Fruit fly (Drosophila melanogaster) whole organism, prepupa: Measurements from ENCODE around the gene RpS4.

Source experiments
- Gug ChIP-seq: fragments of 200-800 bp; sonication (Bioruptor generic); IDR thresholded peaks from 2 replicates; pipeline ENCODE4 v1.3.6; 2022; ENCODE audit warnings: missing biosample characterization, missing genetic modification characterization
- dsx ChIP-seq: fragments of 200-800 bp; optimal IDR thresholded peaks from 3 replicates; lab custom pipeline; 2019; ENCODE audit warnings: missing biosample characterization, mild to moderate bottlenecking, missing genetic modification characterization, moderate library complexity; ENCODE audit not compliant: poor library complexity, severe bottlenecking

DNA sequence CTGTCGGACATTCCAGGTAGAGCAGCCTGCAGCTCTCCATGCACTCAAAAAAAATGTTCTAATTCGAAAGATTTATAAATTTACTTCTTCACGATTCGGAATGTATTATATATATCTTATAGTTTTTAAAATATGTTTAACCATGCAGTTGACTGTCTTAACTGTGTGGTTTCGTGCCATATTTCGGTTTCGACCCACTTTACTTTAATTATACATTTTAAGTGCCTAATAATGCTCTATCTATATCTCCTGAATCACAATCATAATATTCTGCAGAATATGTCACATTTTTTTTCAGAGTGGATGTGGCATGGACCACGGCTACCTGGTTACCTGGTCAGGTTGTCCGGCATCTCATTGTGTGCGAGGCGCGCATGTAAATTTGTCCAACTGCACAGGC lies 8.1 kb downstream of the RpS4 start:
- TF ChIP-seq Gug (GFP tag; lab: Robert Waterston, UW) (no peak), dsx (GFP tag; lab: Kevin White, UChicago) (peak; percentile 35)
